Worm (Caenorhabditis elegans): ENCODE data around the gene Y57G7A.11.

DNA sequence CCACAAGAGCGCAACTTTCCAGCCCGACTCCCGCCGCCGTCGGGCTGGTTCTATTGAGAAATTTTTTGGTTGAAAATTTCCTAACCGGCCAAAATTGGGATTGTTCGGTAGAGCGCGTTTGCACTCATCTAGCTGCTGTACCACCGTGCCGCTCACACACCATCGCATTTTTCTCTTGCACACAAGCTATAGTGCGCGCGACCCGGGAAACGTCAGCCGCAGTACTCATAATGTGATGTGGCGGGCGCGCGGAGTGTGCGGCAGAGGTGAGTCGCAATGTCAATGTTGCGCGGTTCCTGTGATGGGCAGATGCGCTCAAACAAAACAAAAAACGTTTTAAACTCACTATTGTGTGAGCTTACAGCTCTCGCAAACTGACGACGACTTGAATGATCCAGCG, 8.3 kb upstream of the Y57G7A.11 start:
- TF ChIP-seq egl-27 (tag; optimal IDR thresholded peaks at IDR 0.05), result no peak
- no peak for TF ChIP-seq snpc-4 (tag; optimal IDR thresholded peaks at IDR 0.05)
- no peak for TF ChIP-seq unc-39 (tag; optimal IDR thresholded peaks at IDR 0.05)
- no peak for TF ChIP-seq lin-15B (tag; optimal IDR thresholded peaks at IDR 0.05)
- TF ChIP-seq fkh-10 (GFP tag; optimal IDR thresholded peaks at IDR 0.05), result no peak
- TF ChIP-seq ZK337.2 (GFP tag; IDR thresholded peaks at IDR 0.05), result no peak
- no peak for TF ChIP-seq ceh-44 (GFP tag; IDR thresholded peaks at IDR 0.05)
- TF ChIP-seq aha-1 (tag), result no peak
- TF ChIP-seq hif-1 (tag; optimal IDR thresholded peaks at IDR 0.05), result no peak
- TF ChIP-seq zag-1 (tag; optimal IDR thresholded peaks at IDR 0.05), result no peak
- TF ChIP-seq unc-62 (GFP tag; optimal IDR thresholded peaks at IDR 0.05 in 1 of 2), result no peak
- no peak for TF ChIP-seq unc-62 (tag; optimal IDR thresholded peaks at IDR 0.05)
- TF ChIP-seq R02D3.7 (tag; optimal IDR thresholded peaks at IDR 0.05), result no peak
- no peak for TF ChIP-seq mdl-1 (tag; optimal IDR thresholded peaks at IDR 0.05)

Data from whole organism, L4 larva.